Worm (Caenorhabditis elegans): ENCODE data around the gene ptr-8.
A peak's percentile ranks its signal among the peaks of the same experiment; 100 is the strongest.

ptr-8 gene

ce11 chrII:10862749-10863656 is 26.1 kb upstream of the ptr-8 start (continued):
- TF ChIP-seq Y75B8A.6 (GFP tag; IDR thresholded peaks at IDR 0.05) (no peak), dmd-8 (GFP tag; IDR thresholded peaks at IDR 0.05) (no peak), unc-130 (GFP tag; optimal IDR thresholded peaks at IDR 0.05) (no peak), ztf-11 (tag; optimal IDR thresholded peaks at IDR 0.05) (no peak), duxl-1 (tag; optimal IDR thresholded peaks at IDR 0.05; ENCODE audit: poor library complexity) (no peak), R02D3.7 (tag; optimal IDR thresholded peaks at IDR 0.05) (no peak), egl-43 (GFP tag; IDR thresholded peaks at IDR 0.05) (no peak), Y5F2A.4 (GFP tag; optimal IDR thresholded peaks at IDR 0.05) (no peak), skn-1 (tag; optimal IDR thresholded peaks at IDR 0.05) (no peak), daf-12 (tag; optimal IDR thresholded peaks at IDR 0.05) (no peak), daf-8 (GFP tag; IDR thresholded peaks at IDR 0.05) (no peak), aha-1 (tag) (no peak), saeg-2 (GFP tag; IDR thresholded peaks at IDR 0.05) (no peak), zag-1 (tag; optimal IDR thresholded peaks at IDR 0.05) (no peak), unc-62 (GFP tag; optimal IDR thresholded peaks at IDR 0.05 in 1 of 2) (peak in 1 of 2 experiments; percentile 74), unc-62 (tag; optimal IDR thresholded peaks at IDR 0.05) (no peak), lin-13 (GFP tag; optimal IDR thresholded peaks at IDR 0.05) (no peak), egl-27 (tag; optimal IDR thresholded peaks at IDR 0.05) (no peak), aly-2 (tag; optimal IDR thresholded peaks at IDR 0.05) (no peak), pqm-1 (tag; optimal IDR thresholded peaks at IDR 0.05) (no peak), mxl-3 (GFP tag; optimal IDR thresholded peaks at IDR 0.05) (peak; percentile 31), ceh-62 (tag; optimal IDR thresholded peaks at IDR 0.05) (no peak), ces-1 (GFP tag; optimal IDR thresholded peaks at IDR 0.05) (no peak), snpc-1.2 (GFP tag; IDR thresholded peaks at IDR 0.05) (no peak), hlh-11 (tag; optimal IDR thresholded peaks at IDR 0.05) (peak; percentile 3), nhr-41 (GFP tag; IDR thresholded peaks at IDR 0.05) (no peak), gei-8 (GFP tag; optimal IDR thresholded peaks at IDR 0.05) (no peak), ZK546.5 (tag; optimal IDR thresholded peaks at IDR 0.05) (no peak), ceh-82 (tag; optimal IDR thresholded peaks at IDR 0.05) (no peak), lin-29 (GFP tag; IDR thresholded peaks at IDR 0.05) (no peak), fkh-10 (GFP tag; optimal IDR thresholded peaks at IDR 0.05) (no peak), hif-1 (tag; optimal IDR thresholded peaks at IDR 0.05) (no peak), madf-5 (GFP tag; IDR thresholded peaks at IDR 0.05) (no peak), sdz-12 (GFP tag; optimal IDR thresholded peaks at IDR 0.05) (no peak), nhr-102 (tag; optimal IDR thresholded peaks at IDR 0.05) (no peak), nhr-77 (tag; optimal IDR thresholded peaks at IDR 0.05) (no peak), lin-38 (GFP tag; IDR thresholded peaks at IDR 0.05) (0 out of 2 replicates have a peak, but pooled peaks have one; percentile 12), dmd-9 (GFP tag; IDR thresholded peaks at IDR 0.05) (no peak), jun-1 (tag; optimal IDR thresholded peaks at IDR 0.05) (no peak), F37D6.2 (tag; optimal IDR thresholded peaks at IDR 0.05) (no peak), dmd-6 (GFP tag; IDR thresholded peaks at IDR 0.05) (peak; percentile 35; the same call in 1 of the 2 replicates), F49E8.2 (tag; optimal IDR thresholded peaks at IDR 0.05; ENCODE audit: borderline replicate concordance) (peak; percentile 25), D1046.2 (GFP tag; IDR thresholded peaks at IDR 0.05) (no peak), F44E2.7 (GFP tag; IDR thresholded peaks at IDR 0.05) (no peak), spr-1 (tag; optimal IDR thresholded peaks at IDR 0.05) (no peak), rbr-2 (tag; optimal IDR thresholded peaks at IDR 0.05) (no peak), ama-1 (optimal IDR thresholded peaks at IDR 0.05) (no peak), lin-1 (GFP tag; IDR thresholded peaks at IDR 0.05) (no peak), daf-19 (GFP tag; conservative IDR thresholded peaks at IDR 0.05) (no peak), php-3 (GFP tag; IDR thresholded peaks at IDR 0.05) (no peak), nhr-28 (tag; optimal IDR thresholded peaks at IDR 0.05) (no peak)

All from whole organism, L4 larva.